Worm (Caenorhabditis elegans): ENCODE measurements around the gene pid-5.

pid-5 gene

ce11 chrV:4143034-4143433 is 32.6 kb upstream of the pid-5 start:
- TF ChIP-seq ceh-48 (tag; optimal IDR thresholded peaks at IDR 0.05) (peak; percentile 33), dve-1 (tag; optimal IDR thresholded peaks at IDR 0.05) (no peak), elt-2 (tag; optimal IDR thresholded peaks at IDR 0.05) (peak; percentile 67), unc-55 (GFP tag; optimal IDR thresholded peaks at IDR 0.05) (peak; percentile 21), odd-2 (tag; optimal IDR thresholded peaks at IDR 0.05) (no peak), hlh-30 (tag; optimal IDR thresholded peaks at IDR 0.05; ENCODE audit: insufficient read depth) (peak; percentile 96), madf-2 (tag; optimal IDR thresholded peaks at IDR 0.05) (no peak), nfya-1 (tag; optimal IDR thresholded peaks at IDR 0.05) (peak; percentile 42), fkh-6 (tag; optimal IDR thresholded peaks at IDR 0.05) (no peak), unc-42 (tag; optimal IDR thresholded peaks at IDR 0.05) (peak; percentile 69), C38D4.7 (GFP tag; optimal IDR thresholded peaks at IDR 0.05) (no peak), eyg-1 (tag; optimal IDR thresholded peaks at IDR 0.05) (no peak), pha-4 (tag; optimal IDR thresholded peaks at IDR 0.05) (no peak), zip-5 (tag; optimal IDR thresholded peaks at IDR 0.05) (no peak), Y22D7AL.16 (tag; optimal IDR thresholded peaks at IDR 0.05) (no peak), pat-9 (tag; optimal IDR thresholded peaks at IDR 0.05) (no peak), F13H6.1 (tag; optimal IDR thresholded peaks at IDR 0.05) (no peak), ceh-14 (tag; optimal IDR thresholded peaks at IDR 0.05) (no peak), pax-1 (tag; optimal IDR thresholded peaks at IDR 0.05) (peak; percentile 13), ceh-34 (tag; optimal IDR thresholded peaks at IDR 0.05) (no peak), ceh-30 (tag; optimal IDR thresholded peaks at IDR 0.05) (no peak), ceh-24 (tag; optimal IDR thresholded peaks at IDR 0.05) (no peak), T23F11.4 (GFP tag; optimal IDR thresholded peaks at IDR 0.05) (no peak), gmeb-2 (tag; optimal IDR thresholded peaks at IDR 0.05) (no peak), hlh-15 (tag; optimal IDR thresholded peaks at IDR 0.05) (no peak), ceh-45 (GFP tag; IDR thresholded peaks at IDR 0.05) (no peak), ceh-6 (GFP tag; optimal IDR thresholded peaks at IDR 0.05) (no peak), nhr-232 (tag; optimal IDR thresholded peaks at IDR 0.05) (no peak), mec-3 (tag; optimal IDR thresholded peaks at IDR 0.05; ENCODE audit: borderline replicate concordance) (no peak), che-1 (tag; optimal IDR thresholded peaks at IDR 0.05) (no peak), pros-1 (tag; optimal IDR thresholded peaks at IDR 0.05) (no peak), lin-11 (tag; optimal IDR thresholded peaks at IDR 0.05) (no peak), tbx-7 (tag; optimal IDR thresholded peaks at IDR 0.05) (no peak), sdc-2 (tag; optimal IDR thresholded peaks at IDR 0.05) (no peak)

- TF ChIP-seq fax-1 (tag; optimal IDR thresholded peaks at IDR 0.05) (no peak), pat-9 (tag; optimal IDR thresholded peaks at IDR 0.05) (no peak), lin-11 (tag; optimal IDR thresholded peaks at IDR 0.05) (no peak), C38D4.7 (GFP tag; optimal IDR thresholded peaks at IDR 0.05) (no peak)
Observed at ce11 chrV:4144205-4144604, 31.5 kb upstream of the pid-5 start, which contains the start of gene Y45G5AL.1. Gene Y45G5AL.1, plus strand, starts transcription at chrV:4144505.

ce11 chrV:4151400-4151799 is 24.3 kb upstream of the pid-5 start:
- TF ChIP-seq elt-4 (tag; optimal IDR thresholded peaks at IDR 0.05): peak; percentile 66
- TF ChIP-seq ceh-22 (tag; optimal IDR thresholded peaks at IDR 0.05): no peak
- TF ChIP-seq pat-9 (tag; optimal IDR thresholded peaks at IDR 0.05): no peak
- peak; percentile 0 for TF ChIP-seq pag-3 (tag; optimal IDR thresholded peaks at IDR 0.05; ENCODE audit: borderline replicate concordance)
- no peak for TF ChIP-seq T23F11.4 (GFP tag; optimal IDR thresholded peaks at IDR 0.05)
- TF ChIP-seq unc-55 (GFP tag; optimal IDR thresholded peaks at IDR 0.05): no peak

DNA sequence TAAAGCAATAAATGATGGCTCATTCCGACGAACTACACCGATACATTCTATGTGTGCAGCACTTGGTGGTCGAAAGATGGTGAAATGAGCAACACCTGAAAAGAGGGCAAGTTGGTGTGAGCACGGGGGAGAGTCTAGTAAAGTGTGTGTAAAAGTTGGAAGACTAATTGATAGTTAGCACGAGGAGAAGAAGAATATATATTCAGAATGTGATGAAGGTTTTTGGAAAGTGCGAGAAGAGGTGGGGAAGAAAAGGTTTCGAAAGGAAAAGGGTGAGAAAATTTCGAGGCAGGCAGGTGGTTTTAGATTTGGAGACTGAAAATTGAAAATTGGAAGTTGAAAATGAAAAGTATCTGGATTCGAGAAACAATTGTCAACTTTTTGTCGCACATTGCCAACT is 23.5 kb upstream of the pid-5 start, which contains the start of gene Y45G5AM.6:
Gene Y45G5AM.6, minus strand, starts transcription at position 101 of the 400 bp plus-strand sequence.
- TF ChIP-seq dmd-4 (tag; optimal IDR thresholded peaks at IDR 0.05; ENCODE audit: borderline replicate concordance) (no peak), odd-2 (tag; optimal IDR thresholded peaks at IDR 0.05) (no peak), ceh-2 (tag; optimal IDR thresholded peaks at IDR 0.05) (no peak), ahr-1 (tag; optimal IDR thresholded peaks at IDR 0.05) (no peak), ceh-19 (GFP tag; optimal IDR thresholded peaks at IDR 0.05) (no peak), unc-3 (GFP tag; conservative IDR thresholded peaks at IDR 0.05) (no peak), unc-3 (tag; optimal IDR thresholded peaks at IDR 0.05) (no peak), npax-4 (tag; optimal IDR thresholded peaks at IDR 0.05) (no peak), K09A11.1 (tag; optimal IDR thresholded peaks at IDR 0.05; ENCODE audit: insufficient read depth) (no peak), ceh-9 (tag; optimal IDR thresholded peaks at IDR 0.05) (no peak), elt-2 (tag; optimal IDR thresholded peaks at IDR 0.05) (no peak), fkh-6 (tag; optimal IDR thresholded peaks at IDR 0.05) (no peak), unc-42 (tag; optimal IDR thresholded peaks at IDR 0.05) (no peak), tbx-2 (tag; optimal IDR thresholded peaks at IDR 0.05) (no peak), eyg-1 (tag; optimal IDR thresholded peaks at IDR 0.05) (no peak), hlh-13 (GFP tag; optimal IDR thresholded peaks at IDR 0.05) (no peak)

All from whole organism, late embryonic.